Worm (Caenorhabditis elegans): ENCODE data around the gene W08F4.10.

W08F4.10 gene

DNA sequence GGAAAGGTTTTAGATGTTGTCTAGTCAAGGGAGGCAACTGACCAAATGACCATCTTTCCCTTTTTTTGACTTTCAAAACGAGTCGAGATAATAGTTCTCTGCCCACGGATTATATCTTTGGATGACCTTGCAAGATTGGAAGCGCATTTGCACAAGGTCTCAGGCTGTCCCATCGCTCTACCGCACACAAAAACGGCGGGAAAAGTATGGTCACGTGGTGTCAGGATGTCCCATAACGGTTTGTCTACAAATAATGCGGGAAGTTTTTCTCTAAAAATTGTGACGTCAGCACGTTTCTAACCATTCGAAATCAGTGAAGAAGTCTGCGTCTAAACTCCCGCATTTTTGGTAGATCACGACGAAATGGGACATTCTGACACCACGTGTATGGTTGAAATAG, 17.3 kb upstream of the W08F4.10 start, which contains the start of gene W04H10.6:
Gene W04H10.6 (minus strand): TSS at position 101 of the 400 bp plus-strand sequence.
- TF ChIP-seq nhr-25 (tag; optimal IDR thresholded peaks at IDR 0.05) (peak; percentile 22), nhr-43 (tag; optimal IDR thresholded peaks at IDR 0.05; ENCODE audit: poor library complexity, severe bottlenecking) (no peak)

DNA sequence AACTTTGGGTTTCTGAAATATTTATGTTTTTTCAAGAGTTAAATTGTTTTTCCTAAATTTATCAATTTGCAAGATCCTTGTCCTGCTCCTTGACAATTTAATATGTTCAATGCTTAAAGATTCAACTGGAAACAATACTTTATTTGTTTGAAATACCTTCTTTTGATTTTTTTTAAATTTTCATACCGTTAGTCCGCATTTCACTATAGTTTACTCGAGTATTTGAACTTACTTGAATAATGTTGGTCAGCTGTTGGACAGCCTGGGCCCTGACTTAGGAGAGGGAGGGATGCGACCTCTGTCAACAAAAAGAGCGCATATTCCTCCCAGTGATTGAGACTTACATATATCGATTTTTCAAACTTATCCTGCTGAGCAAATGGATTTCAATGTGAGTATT, 15.0 kb upstream of the W08F4.10 start, which contains the start of gene W04H10.5:
Gene W04H10.5 (plus strand): TSS at position 301 of the 400 bp plus-strand sequence.
- no peak for TF ChIP-seq pha-4 (tag; optimal IDR thresholded peaks at IDR 0.05)
- TF ChIP-seq fkh-2 (tag; optimal IDR thresholded peaks at IDR 0.05): no peak
- no peak for TF ChIP-seq mdl-1 (tag; optimal IDR thresholded peaks at IDR 0.05)
- no peak for TF ChIP-seq pqm-1 (tag; optimal IDR thresholded peaks at IDR 0.05)
- no peak for TF ChIP-seq nhr-12 (tag; optimal IDR thresholded peaks at IDR 0.05)
- TF ChIP-seq lin-39 (tag; optimal IDR thresholded peaks at IDR 0.05): no peak
- no peak for TF ChIP-seq nhr-77 (tag; optimal IDR thresholded peaks at IDR 0.05)
- TF ChIP-seq ztf-4 (tag; optimal IDR thresholded peaks at IDR 0.05): no peak
- no peak for TF ChIP-seq eor-1 (tag; optimal IDR thresholded peaks at IDR 0.05)
- TF ChIP-seq fkh-10 (GFP tag; optimal IDR thresholded peaks at IDR 0.05): no peak
- TF ChIP-seq ceh-82 (tag; optimal IDR thresholded peaks at IDR 0.05): no peak
- TF ChIP-seq tbx-2 (tag; optimal IDR thresholded peaks at IDR 0.05): no peak
- TF ChIP-seq jun-1 (tag; optimal IDR thresholded peaks at IDR 0.05): no peak
- no peak for TF ChIP-seq R02D3.7 (tag; optimal IDR thresholded peaks at IDR 0.05)
- TF ChIP-seq hmg-11 (tag; optimal IDR thresholded peaks at IDR 0.05): no peak
- no peak for TF ChIP-seq elt-3 (tag; optimal IDR thresholded peaks at IDR 0.05)
- no peak for TF ChIP-seq elt-2 (tag; optimal IDR thresholded peaks at IDR 0.05)
- TF ChIP-seq elt-1 (tag; optimal IDR thresholded peaks at IDR 0.05): no peak

DNA sequence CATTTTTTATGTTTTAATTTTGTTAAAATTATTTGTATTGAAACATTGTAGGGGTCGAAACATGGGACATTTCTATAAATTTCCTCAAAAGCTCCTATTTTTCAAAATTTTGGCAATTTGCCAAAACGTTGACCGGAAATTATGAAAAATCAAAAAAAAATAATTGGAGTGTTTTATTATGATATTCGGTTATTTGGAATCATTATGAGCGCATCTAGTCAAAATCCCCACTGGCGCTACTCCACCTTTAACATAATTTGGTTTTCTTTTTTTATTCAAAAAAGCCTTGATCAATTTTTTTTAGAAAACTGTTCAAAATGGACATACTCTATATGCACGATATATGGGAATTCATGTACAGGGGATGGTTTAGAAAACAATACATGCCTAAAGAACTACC, 14.3 kb upstream of the W08F4.10 start, which contains the start of gene W04H10.2:
Gene W04H10.2 (plus strand): TSS at position 301 of the 400 bp plus-strand sequence.
- TF ChIP-seq eor-1 (tag; optimal IDR thresholded peaks at IDR 0.05): no peak
- no peak for TF ChIP-seq nhr-77 (tag; optimal IDR thresholded peaks at IDR 0.05)
- no peak for TF ChIP-seq nhr-237 (tag; optimal IDR thresholded peaks at IDR 0.05)
- no peak for TF ChIP-seq ceh-9 (tag; optimal IDR thresholded peaks at IDR 0.05)
- no peak for TF ChIP-seq pha-4 (tag; optimal IDR thresholded peaks at IDR 0.05)
- no peak for TF ChIP-seq fos-1 (tag; optimal IDR thresholded peaks at IDR 0.05)
- no peak for TF ChIP-seq nhr-76 (tag; optimal IDR thresholded peaks at IDR 0.05)
- TF ChIP-seq daf-12 (tag; optimal IDR thresholded peaks at IDR 0.05): no peak
- TF ChIP-seq nhr-11 (tag; optimal IDR thresholded peaks at IDR 0.05): no peak
- no peak for TF ChIP-seq skn-1 (tag; optimal IDR thresholded peaks at IDR 0.05)
- no peak for TF ChIP-seq tbx-2 (tag; optimal IDR thresholded peaks at IDR 0.05)
- TF ChIP-seq ama-1 (optimal IDR thresholded peaks at IDR 0.05): no peak
- TF ChIP-seq ztf-11 (tag; optimal IDR thresholded peaks at IDR 0.05): no peak
- no peak for TF ChIP-seq aly-2 (tag; optimal IDR thresholded peaks at IDR 0.05)
- no peak for TF ChIP-seq sea-2 (GFP tag; optimal IDR thresholded peaks at IDR 0.05)
- no peak for TF ChIP-seq nhr-12 (tag; optimal IDR thresholded peaks at IDR 0.05)
- no peak for TF ChIP-seq elt-2 (tag; optimal IDR thresholded peaks at IDR 0.05)

DNA sequence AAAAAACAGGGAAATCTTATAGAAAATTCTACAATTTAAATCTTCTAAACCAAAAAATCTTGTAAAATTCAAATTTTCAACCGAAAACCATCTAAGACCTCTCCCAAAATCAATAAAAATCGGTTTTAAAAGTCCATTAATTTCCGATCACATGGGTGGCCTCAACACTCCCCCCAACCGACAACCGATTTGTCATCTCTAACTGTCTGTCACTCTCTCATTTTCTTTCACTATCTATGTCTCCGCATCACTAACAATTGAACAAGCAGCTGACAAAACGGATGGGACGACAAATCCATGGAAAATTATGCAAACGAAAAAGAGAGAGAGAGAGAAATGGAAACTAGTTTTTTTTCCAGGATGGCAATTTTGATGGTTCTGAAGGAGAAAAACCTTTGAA, 12.0 kb upstream of the W08F4.10 start:
- TF ChIP-seq R02D3.7 (tag; optimal IDR thresholded peaks at IDR 0.05): no peak
- TF ChIP-seq tbx-2 (tag; optimal IDR thresholded peaks at IDR 0.05): no peak
- TF ChIP-seq skn-1 (tag; optimal IDR thresholded peaks at IDR 0.05): peak; percentile 28
- no peak for TF ChIP-seq sea-2 (GFP tag; optimal IDR thresholded peaks at IDR 0.05)
- peak; percentile 34 for TF ChIP-seq pha-4 (tag; optimal IDR thresholded peaks at IDR 0.05)
- no peak for TF ChIP-seq zag-1 (tag; optimal IDR thresholded peaks at IDR 0.05)
- no peak for TF ChIP-seq elt-2 (tag; optimal IDR thresholded peaks at IDR 0.05)
- no peak for TF ChIP-seq ceh-9 (tag; optimal IDR thresholded peaks at IDR 0.05)
- TF ChIP-seq ceh-82 (tag; optimal IDR thresholded peaks at IDR 0.05): no peak
- no peak for TF ChIP-seq ztf-11 (tag; optimal IDR thresholded peaks at IDR 0.05)
- no peak for TF ChIP-seq ama-1 (optimal IDR thresholded peaks at IDR 0.05)
- TF ChIP-seq ztf-4 (tag; optimal IDR thresholded peaks at IDR 0.05): no peak
- TF ChIP-seq elt-3 (tag; optimal IDR thresholded peaks at IDR 0.05): no peak
- peak; percentile 74 for TF ChIP-seq hmg-11 (tag; optimal IDR thresholded peaks at IDR 0.05)
- TF ChIP-seq nhr-25 (tag; optimal IDR thresholded peaks at IDR 0.05): peak; percentile 23
- TF ChIP-seq elt-1 (tag; optimal IDR thresholded peaks at IDR 0.05): no peak
- TF ChIP-seq nhr-43 (tag; optimal IDR thresholded peaks at IDR 0.05; ENCODE audit: poor library complexity, severe bottlenecking): no peak
- TF ChIP-seq egl-5 (tag; optimal IDR thresholded peaks at IDR 0.05): peak; percentile 20
- peak; percentile 94 for TF ChIP-seq lin-39 (tag; optimal IDR thresholded peaks at IDR 0.05)
- peak; percentile 17 for TF ChIP-seq lin-15B (tag; optimal IDR thresholded peaks at IDR 0.05)
- peak; percentile 19 for TF ChIP-seq ceh-28 (tag; optimal IDR thresholded peaks at IDR 0.05)
- TF ChIP-seq nhr-67 (tag; optimal IDR thresholded peaks at IDR 0.05): no peak
- no peak for TF ChIP-seq fkh-2 (tag; optimal IDR thresholded peaks at IDR 0.05)
- no peak for TF ChIP-seq unc-39 (tag; optimal IDR thresholded peaks at IDR 0.05)
- no peak for TF ChIP-seq ceh-16 (tag; optimal IDR thresholded peaks at IDR 0.05)
- no peak for TF ChIP-seq egl-27 (tag; optimal IDR thresholded peaks at IDR 0.05)
- TF ChIP-seq unc-62 (GFP tag; optimal IDR thresholded peaks at IDR 0.05): peak; percentile 14
- TF ChIP-seq nhr-237 (tag; optimal IDR thresholded peaks at IDR 0.05): no peak
- TF ChIP-seq eor-1 (tag; optimal IDR thresholded peaks at IDR 0.05): no peak
- peak; percentile 8 for TF ChIP-seq pqm-1 (tag; optimal IDR thresholded peaks at IDR 0.05)
- peak; percentile 65 for TF ChIP-seq nhr-23 (tag; optimal IDR thresholded peaks at IDR 0.05)
- peak; percentile 92 for TF ChIP-seq snpc-4 (tag; optimal IDR thresholded peaks at IDR 0.05)
- no peak for TF ChIP-seq lsy-12 (tag; optimal IDR thresholded peaks at IDR 0.05)
- TF ChIP-seq nfya-1 (tag; optimal IDR thresholded peaks at IDR 0.05; ENCODE audit: insufficient read depth): peak; percentile 65
